Fruit fly (Drosophila melanogaster) S2 (cell line): ENCODE measurements around the gene slp2.

Experiments used
- CG8478 ChIP-seq: fragments of >200 bp; optimal IDR thresholded peaks from 2 replicates; lab custom pipeline; 2018
- CTCF ChIP-seq, 2 experiments: fragments of >200 bp; optimal IDR thresholded peaks; 2 replicates each; lab custom pipeline; 2018

- TF ChIP-seq CG8478 (no peak), CTCF (optimal IDR thresholded peaks at IDR 0.05; lab: Kevin White, UChicago) (no peak)
These were observed 12.8 kb upstream of the slp2 start for dm6 chr2L:3823835-3824234.
